Fruit fly (Drosophila melanogaster): ENCODE data around the gene CG34287.

Gene CG34287

DNA sequence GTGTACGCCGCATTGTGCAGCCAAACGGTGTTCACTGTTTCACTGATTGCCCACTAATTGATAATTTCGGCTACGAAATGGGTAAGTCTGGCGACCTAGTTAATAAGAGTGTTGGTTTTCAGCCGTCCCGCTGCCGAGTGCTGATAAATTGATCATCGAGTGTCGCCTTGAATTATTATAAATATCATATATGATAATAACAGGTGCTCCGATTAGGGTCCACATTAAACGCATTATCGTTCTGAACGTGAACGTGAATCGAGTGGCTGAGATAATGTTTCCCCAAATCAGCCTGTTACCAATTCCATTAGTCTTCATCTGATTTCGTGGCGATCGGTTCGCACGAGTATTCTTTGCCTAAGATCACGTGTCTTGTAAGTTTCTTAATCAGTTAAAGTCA is 11.8 kb upstream of the CG34287 start:
- TF ChIP-seq EcR (GFP tag; optimal IDR thresholded peaks at IDR 0.05) (no peak), CG8478 (optimal IDR thresholded peaks at IDR 0.05) (no peak), pan (optimal IDR thresholded peaks at IDR 0.05) (no peak), Dll (optimal IDR thresholded peaks at IDR 0.05) (no peak), psq (optimal IDR thresholded peaks at IDR 0.05) (no peak), usp (GFP tag; optimal IDR thresholded peaks at IDR 0.05) (no peak)

DNA sequence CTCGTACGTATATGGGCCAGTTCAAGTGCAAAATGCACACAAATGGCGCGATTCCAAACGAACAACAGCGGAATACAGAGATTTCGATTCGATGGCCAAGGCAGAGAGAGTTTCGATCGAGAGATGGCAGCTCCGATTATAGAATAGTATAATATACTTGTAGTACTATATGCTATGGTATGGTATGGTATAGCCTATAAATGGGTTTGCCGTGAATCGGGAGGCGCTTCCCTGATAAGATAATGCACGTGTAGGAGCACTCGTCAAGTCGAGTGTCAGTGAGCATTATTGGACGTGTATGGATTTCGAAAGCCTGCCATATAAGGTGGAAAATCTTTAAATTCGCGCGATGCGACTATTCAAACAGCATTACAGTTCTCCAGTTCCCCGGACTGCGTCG is 9.6 kb upstream of the CG34287 start:
- TF ChIP-seq usp (GFP tag; optimal IDR thresholded peaks at IDR 0.05), result no peak
- TF ChIP-seq psq (optimal IDR thresholded peaks at IDR 0.05), result no peak
- no peak for TF ChIP-seq pan (optimal IDR thresholded peaks at IDR 0.05)
- TF ChIP-seq CG8478 (optimal IDR thresholded peaks at IDR 0.05), result no peak
- TF ChIP-seq Dll (optimal IDR thresholded peaks at IDR 0.05), result no peak
- TF ChIP-seq EcR (GFP tag; optimal IDR thresholded peaks at IDR 0.05), result no peak

DNA sequence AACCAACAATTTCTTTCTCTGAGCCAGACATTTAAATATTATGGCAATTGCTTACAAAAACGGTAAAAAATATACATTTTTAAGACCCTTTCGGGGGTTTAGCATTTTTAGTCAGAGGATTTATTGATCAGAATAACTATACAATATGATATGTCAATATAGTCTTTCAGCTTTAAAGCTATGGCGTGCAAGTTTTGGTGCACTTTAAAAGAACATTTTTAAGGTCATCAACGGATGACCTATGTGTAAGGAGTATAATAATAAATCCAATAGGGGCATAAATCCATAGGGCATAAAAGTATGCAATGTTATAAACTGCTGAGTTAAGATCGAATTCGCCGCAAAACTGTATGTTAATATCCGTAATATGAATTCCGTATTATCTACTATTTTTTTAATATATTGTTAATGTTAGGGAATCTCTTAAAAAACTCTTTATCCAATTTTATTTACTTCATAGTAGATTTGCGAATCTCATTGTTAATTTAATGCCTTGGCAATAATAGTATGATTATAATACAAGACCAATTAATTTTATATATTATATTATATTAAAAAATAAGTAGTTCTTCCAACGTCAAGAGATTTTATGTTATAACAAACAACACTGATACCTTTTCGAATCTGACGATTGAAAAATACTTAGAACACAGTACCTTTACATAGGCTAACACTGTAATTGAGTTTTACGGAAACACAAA is 6.4 kb upstream of the CG34287 start, which contains the start of gene CG14676:
CG14676 (plus strand) TSS at position 651 of the 701 bp plus-strand sequence.
- TF ChIP-seq pan (optimal IDR thresholded peaks at IDR 0.05) (no peak), EcR (GFP tag; optimal IDR thresholded peaks at IDR 0.05) (no peak), Dll (optimal IDR thresholded peaks at IDR 0.05) (no peak), CG8478 (optimal IDR thresholded peaks at IDR 0.05) (no peak), psq (optimal IDR thresholded peaks at IDR 0.05) (no peak), usp (GFP tag; optimal IDR thresholded peaks at IDR 0.05) (no peak)

DNA sequence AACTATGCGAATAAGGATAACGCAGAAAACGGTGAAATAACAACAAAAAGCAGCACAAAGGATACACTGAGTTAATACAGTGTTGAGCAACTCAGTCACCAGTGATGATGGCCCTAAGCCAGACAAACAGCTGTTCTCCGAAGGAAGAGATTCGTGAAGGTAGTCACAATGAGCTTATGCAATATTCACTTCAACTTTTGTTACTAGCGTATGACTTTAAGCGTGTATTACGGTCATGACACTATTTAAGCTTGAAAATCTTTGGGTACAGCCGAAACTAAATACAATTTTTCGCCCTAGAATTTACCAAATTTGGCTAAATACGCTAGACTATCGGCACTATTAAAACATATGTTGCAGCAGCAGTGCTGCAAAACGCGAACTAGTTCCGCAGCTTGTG is 3.1 kb downstream of the CG34287 start, which contains the start of the genes disp and ECSIT:
disp (minus strand) TSS at position 97 of the 400 bp plus-strand sequence.
ECSIT (plus strand) TSS at position 371 of the 400 bp plus-strand sequence.
- TF ChIP-seq EcR (GFP tag; optimal IDR thresholded peaks at IDR 0.05) (no peak), CG8478 (optimal IDR thresholded peaks at IDR 0.05) (no peak), Dll (optimal IDR thresholded peaks at IDR 0.05) (no peak), usp (GFP tag; optimal IDR thresholded peaks at IDR 0.05) (no peak), pan (optimal IDR thresholded peaks at IDR 0.05) (no peak), psq (optimal IDR thresholded peaks at IDR 0.05) (no peak)

DNA sequence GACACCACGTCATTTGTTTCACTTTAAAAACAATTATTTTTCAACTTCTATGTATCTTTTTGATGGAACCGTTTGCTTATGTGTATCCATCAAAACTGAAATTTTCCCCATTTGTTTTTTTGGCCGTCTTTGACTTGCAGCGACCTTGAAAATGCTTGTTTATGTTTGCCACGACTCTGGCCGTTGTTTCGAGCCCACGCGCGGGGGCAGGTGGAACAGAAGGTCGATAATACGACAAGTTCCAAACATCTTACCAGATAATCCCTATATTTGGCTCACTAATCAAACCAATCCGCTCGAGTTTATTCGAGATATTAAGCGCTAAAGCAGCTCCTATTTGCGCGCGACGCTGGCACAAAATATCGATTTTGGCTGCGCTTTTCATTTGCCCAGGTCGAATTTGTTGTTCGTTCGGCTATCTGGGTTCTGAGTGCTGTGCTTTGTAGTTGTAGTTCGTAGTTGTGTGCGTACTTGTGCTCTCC is 7.6 kb downstream of the CG34287 start:
- no peak for TF ChIP-seq usp (GFP tag; optimal IDR thresholded peaks at IDR 0.05)
- TF ChIP-seq pan (optimal IDR thresholded peaks at IDR 0.05), result no peak
- no peak for TF ChIP-seq Dll (optimal IDR thresholded peaks at IDR 0.05)
- TF ChIP-seq EcR (GFP tag; optimal IDR thresholded peaks at IDR 0.05), result no peak
- TF ChIP-seq psq (optimal IDR thresholded peaks at IDR 0.05), result no peak
- TF ChIP-seq CG8478 (optimal IDR thresholded peaks at IDR 0.05), result no peak

DNA sequence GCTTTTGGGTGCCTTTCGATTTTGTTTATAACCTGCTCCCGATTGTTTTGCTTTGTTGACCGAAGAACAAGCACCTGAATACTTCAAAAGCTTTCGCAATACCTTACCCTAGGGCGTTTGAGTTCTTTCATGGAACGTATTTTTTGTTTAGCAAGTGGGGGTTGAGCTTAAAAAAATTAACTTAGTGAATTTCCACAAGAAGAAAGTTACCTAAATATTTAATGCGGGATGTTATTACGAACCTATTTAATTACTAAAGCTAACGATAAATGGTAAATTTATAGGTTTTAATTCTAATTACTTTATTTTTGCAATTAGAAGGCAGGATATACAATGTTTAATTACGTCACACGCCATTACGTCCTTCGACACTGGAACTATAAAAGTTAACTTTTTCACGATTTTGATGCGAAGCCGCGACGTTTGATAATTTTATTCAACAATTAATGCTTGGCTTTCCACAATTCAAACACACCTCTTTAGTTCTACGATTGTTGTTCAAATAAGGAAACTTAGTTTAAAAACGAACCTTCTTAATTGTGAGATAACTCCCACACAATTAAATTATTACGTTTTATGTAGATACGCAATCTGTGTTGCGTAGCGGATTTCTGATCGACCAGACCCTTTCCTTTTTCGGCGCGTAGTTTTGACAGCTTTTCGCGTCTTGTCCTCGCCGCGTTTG is 8.2 kb downstream of the CG34287 start:
- TF ChIP-seq pan (optimal IDR thresholded peaks at IDR 0.05), result no peak
- TF ChIP-seq Dll (optimal IDR thresholded peaks at IDR 0.05), result no peak

DNA sequence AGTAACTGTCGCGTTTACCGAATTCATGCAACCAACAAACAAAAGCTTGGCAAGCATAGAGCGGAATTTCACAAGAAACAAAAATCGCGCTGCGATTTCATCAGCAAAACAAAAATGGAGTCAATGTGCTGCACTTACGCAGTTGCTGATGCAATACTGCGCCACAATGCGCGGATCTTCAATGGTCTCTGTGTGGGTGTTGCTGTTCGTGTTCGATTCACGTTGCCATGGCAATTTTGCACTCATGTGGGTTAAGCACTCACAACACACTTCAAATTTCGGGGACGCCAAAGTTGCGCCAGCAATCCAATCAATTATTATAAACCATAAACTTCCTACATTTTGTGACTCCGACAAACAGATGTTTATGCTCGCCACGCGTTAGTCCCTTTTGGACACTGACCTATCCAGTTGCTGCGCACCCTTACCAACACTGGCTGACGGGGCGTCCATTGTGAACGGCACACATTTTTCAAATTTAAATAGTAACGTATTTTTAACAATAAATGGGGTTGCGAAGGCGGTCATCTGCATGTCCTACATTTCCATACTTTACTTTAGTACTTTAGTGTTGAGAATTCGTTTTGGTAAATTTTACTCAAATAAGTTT is 9.0 kb downstream of the CG34287 start, which contains the start of gene CG2017:
CG2017 (minus strand) TSS at position 374 of the 610 bp plus-strand sequence.
- TF ChIP-seq CG8478 (optimal IDR thresholded peaks at IDR 0.05) (no peak), Dll (optimal IDR thresholded peaks at IDR 0.05) (no peak), pan (optimal IDR thresholded peaks at IDR 0.05) (no peak), psq (optimal IDR thresholded peaks at IDR 0.05) (no peak), usp (GFP tag; optimal IDR thresholded peaks at IDR 0.05) (no peak), EcR (GFP tag; optimal IDR thresholded peaks at IDR 0.05) (no peak)

DNA sequence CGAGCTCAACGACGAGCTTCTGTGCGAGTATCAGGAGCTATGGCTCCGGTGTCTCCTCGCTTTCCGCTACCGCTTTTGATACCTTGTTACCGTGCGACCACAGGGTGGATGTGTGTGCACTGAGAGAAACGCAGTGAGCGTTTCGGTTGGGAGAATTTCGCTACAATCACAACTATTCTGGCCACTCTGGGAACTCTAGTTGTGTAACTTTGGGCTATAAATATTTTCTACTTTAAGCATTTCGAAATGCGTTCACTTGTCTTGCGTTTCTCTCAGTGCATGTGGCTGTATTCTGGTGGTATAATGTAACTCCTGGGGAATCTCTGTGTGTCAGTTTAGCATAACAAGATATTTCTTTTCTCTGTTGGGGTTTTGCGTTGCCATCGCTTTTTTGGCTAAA is 18.3 kb downstream of the CG34287 start:
- TF ChIP-seq Dll (optimal IDR thresholded peaks at IDR 0.05), result no peak
- TF ChIP-seq psq (optimal IDR thresholded peaks at IDR 0.05), result no peak
- TF ChIP-seq EcR (GFP tag; optimal IDR thresholded peaks at IDR 0.05), result no peak
- no peak for TF ChIP-seq CG8478 (optimal IDR thresholded peaks at IDR 0.05)
- TF ChIP-seq usp (GFP tag; optimal IDR thresholded peaks at IDR 0.05), result no peak
- TF ChIP-seq pan (optimal IDR thresholded peaks at IDR 0.05), result no peak

DNA sequence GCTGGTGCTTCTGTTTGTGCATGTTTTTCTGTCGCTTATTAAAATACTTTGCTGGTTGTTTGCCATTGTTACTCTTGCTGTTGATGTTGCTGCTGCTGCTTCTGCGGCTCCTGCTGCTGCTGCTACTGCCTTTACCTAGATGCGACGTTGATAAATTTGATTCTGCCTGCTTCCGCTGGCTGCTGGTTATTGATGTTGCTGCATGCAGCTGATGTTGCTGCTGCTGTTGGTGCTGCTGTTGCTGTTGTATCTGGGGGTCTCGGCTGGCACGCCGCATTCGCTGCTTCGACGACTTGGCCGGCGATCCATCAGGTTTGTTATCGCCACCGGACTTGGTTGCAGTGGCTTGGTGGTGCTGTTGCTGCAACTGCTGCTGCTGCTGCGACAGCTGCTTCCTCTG is 24.2 kb downstream of the CG34287 start:
- TF ChIP-seq psq (optimal IDR thresholded peaks at IDR 0.05) (no peak), EcR (GFP tag; optimal IDR thresholded peaks at IDR 0.05) (no peak), CG8478 (optimal IDR thresholded peaks at IDR 0.05) (no peak), Dll (optimal IDR thresholded peaks at IDR 0.05) (no peak), pan (optimal IDR thresholded peaks at IDR 0.05) (no peak), usp (GFP tag; optimal IDR thresholded peaks at IDR 0.05) (no peak)

DNA sequence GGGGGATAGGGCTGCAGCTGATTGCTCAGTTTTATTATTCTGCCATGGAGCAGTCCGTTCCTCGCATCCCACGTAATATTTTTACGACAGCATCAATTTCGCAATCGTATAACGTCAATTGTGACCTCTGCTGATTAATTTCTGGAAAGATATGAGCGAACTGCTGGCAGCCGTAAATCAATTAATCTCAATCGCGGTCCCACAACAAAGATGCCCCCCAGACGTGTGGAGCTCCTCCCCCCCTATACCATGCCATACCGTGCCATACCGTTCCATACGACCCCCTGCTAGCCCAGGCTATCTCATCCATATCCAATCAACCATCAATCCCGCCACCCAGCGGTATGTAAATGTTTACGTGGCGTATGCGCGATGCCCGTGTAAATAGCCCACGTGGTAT is 28.2 kb downstream of the CG34287 start:
- TF ChIP-seq CG8478 (optimal IDR thresholded peaks at IDR 0.05) (no peak), usp (GFP tag; optimal IDR thresholded peaks at IDR 0.05) (no peak), pan (optimal IDR thresholded peaks at IDR 0.05) (no peak), psq (optimal IDR thresholded peaks at IDR 0.05) (no peak), Dll (optimal IDR thresholded peaks at IDR 0.05) (no peak), EcR (GFP tag; optimal IDR thresholded peaks at IDR 0.05) (no peak)
